Fruit fly (Drosophila melanogaster) whole organism, embryonic: Measurements from ENCODE around the gene CG14929.

Experiments
- Ada2b ChIP-seq: fragments of 200-800 bp; sonication (Bioruptor generic); IDR thresholded peaks from 2 replicates; pipeline ENCODE4 v1.3.6; 2022; ENCODE audit warnings: missing biosample characterization, missing genetic modification characterization
- CG10267 ChIP-seq: fragments of 200-800 bp; sonication (Bioruptor generic); optimal IDR thresholded peaks from 2 replicates; lab custom pipeline; 2018; ENCODE audit warnings: missing biosample characterization, mild to moderate bottlenecking, missing genetic modification characterization, moderate library complexity
- CG10979 ChIP-seq: fragments of 200-800 bp; sonication (Bioruptor generic); optimal IDR thresholded peaks from 2 replicates; lab custom pipeline; 2018; ENCODE audit warnings: missing biosample characterization, mild to moderate bottlenecking, missing genetic modification characterization, moderate library complexity
- CG11398 ChIP-seq: fragments of 200-800 bp; sonication (Bioruptor generic); optimal IDR thresholded peaks from 2 replicates; lab custom pipeline; 2016; ENCODE audit warnings: missing biosample characterization, missing genetic modification characterization
- CG11504 ChIP-seq: fragments of 200-800 bp; sonication (Bioruptor generic); optimal IDR thresholded peaks from 3 replicates; lab custom pipeline; 2019; ENCODE audit warnings: missing biosample characterization, mild to moderate bottlenecking, missing genetic modification characterization, moderate library complexity
- CG12236 ChIP-seq: fragments of 200-800 bp; sonication (Bioruptor generic); optimal IDR thresholded peaks from 2 replicates; lab custom pipeline; 2016; ENCODE audit warnings: missing biosample characterization, missing genetic modification characterization
- CG12391 ChIP-seq: fragments of 200-800 bp; sonication (Bioruptor generic); optimal IDR thresholded peaks from 3 replicates; lab custom pipeline; 2018; ENCODE audit warnings: missing biosample characterization, mild to moderate bottlenecking, missing genetic modification characterization, moderate library complexity
- CG1647 ChIP-seq: fragments of 200-800 bp; sonication (Bioruptor generic); optimal IDR thresholded peaks from 3 replicates; lab custom pipeline; 2016; ENCODE audit warnings: missing biosample characterization, missing genetic modification characterization
- CG17612 ChIP-seq: fragments of 200-800 bp; sonication (Bioruptor generic); IDR thresholded peaks from 2 replicates; pipeline ENCODE4 v1.3.6; 2022; ENCODE audit warnings: missing biosample characterization, missing genetic modification characterization
- CG18262 ChIP-seq: fragments of 200-800 bp; optimal IDR thresholded peaks from 3 replicates; lab custom pipeline; 2019; ENCODE audit warnings: missing biosample characterization, mild to moderate bottlenecking, missing genetic modification characterization, moderate library complexity
- CG18599 ChIP-seq: fragments of 200-800 bp; sonication (Bioruptor generic); optimal IDR thresholded peaks from 3 replicates; lab custom pipeline; 2017; ENCODE audit warnings: missing biosample characterization, missing genetic modification characterization, mild to moderate bottlenecking, moderate library complexity, missing genetic modification reagents
- CG2199 ChIP-seq: fragments of 200-800 bp; sonication (Bioruptor generic); IDR thresholded peaks from 3 replicates; pipeline ENCODE4 v1.3.6; 2022; ENCODE audit warnings: missing biosample characterization, missing genetic modification characterization
- CG2678 ChIP-seq: fragments of 200-800 bp; sonication (Bioruptor generic); optimal IDR thresholded peaks from 3 replicates; lab custom pipeline; 2019; ENCODE audit warnings: missing biosample characterization, mild to moderate bottlenecking, missing genetic modification characterization, moderate library complexity
- CG2889 ChIP-seq: fragments of 200-800 bp; sonication (Bioruptor generic); IDR thresholded peaks from 3 replicates; pipeline ENCODE4 v1.3.6; 2022; ENCODE audit warnings: missing biosample characterization, missing genetic modification characterization
- CG32767 ChIP-seq: fragments of 200-800 bp; sonication (Bioruptor generic); IDR thresholded peaks from 2 replicates; pipeline ENCODE4 v1.3.6; 2022; ENCODE audit warnings: missing biosample characterization, missing genetic modification characterization
- CG33557 ChIP-seq: fragments of 200-800 bp; sonication (Bioruptor generic); optimal IDR thresholded peaks from 2 replicates; lab custom pipeline; 2019; ENCODE audit warnings: missing biosample characterization, mild to moderate bottlenecking, missing genetic modification characterization, moderate library complexity
- CG5953 ChIP-seq: fragments of 200-800 bp; sonication (Bioruptor generic); IDR thresholded peaks from 2 replicates; pipeline ENCODE4 v1.3.6; 2022; ENCODE audit warnings: missing biosample characterization, missing genetic modification characterization
- CG6689 ChIP-seq: fragments of 200-800 bp; sonication (Bioruptor generic); IDR thresholded peaks from 2 replicates; pipeline ENCODE4 v1.3.6; 2022; ENCODE audit warnings: missing biosample characterization, missing genetic modification characterization
- CG7839 ChIP-seq: fragments of 200-800 bp; sonication (Bioruptor generic); optimal IDR thresholded peaks from 3 replicates; lab custom pipeline; 2018; ENCODE audit warnings: missing biosample characterization, mild to moderate bottlenecking, missing genetic modification characterization, moderate library complexity
- CG8924 ChIP-seq: fragments of 200-800 bp; optimal IDR thresholded peaks from 3 replicates; lab custom pipeline; 2019; ENCODE audit warnings: missing biosample characterization, mild to moderate bottlenecking, missing genetic modification characterization, moderate library complexity
- CG9727 ChIP-seq: fragments of 200-800 bp; sonication (Bioruptor generic); optimal IDR thresholded peaks from 3 replicates; lab custom pipeline; 2017; ENCODE audit warnings: missing biosample characterization, mild to moderate bottlenecking, missing genetic modification characterization
- CoRest ChIP-seq: fragments of 200-800 bp; sonication (Bioruptor generic); optimal IDR thresholded peaks from 3 replicates; lab custom pipeline; 2018; ENCODE audit warnings: missing biosample characterization, mild to moderate bottlenecking, missing genetic modification characterization, moderate library complexity
- Ets65A ChIP-seq: fragments of 200-800 bp; sonication (Bioruptor generic); peaks from one replicate; lab custom pipeline; 2016; ENCODE audit warnings: missing biosample characterization, missing genetic modification characterization
- Gug ChIP-seq: fragments of 200-800 bp; sonication (Bioruptor generic); IDR thresholded peaks from 4 replicates; pipeline ENCODE4 v1.3.6; 2022; ENCODE audit warnings: missing biosample characterization, missing genetic modification characterization
- MESR4 ChIP-seq: fragments of 200-800 bp; sonication (Bioruptor generic); optimal IDR thresholded peaks from 2 replicates; lab custom pipeline; 2018; ENCODE audit warnings: missing biosample characterization, mild to moderate bottlenecking, missing genetic modification characterization, moderate library complexity
- Oli ChIP-seq: fragments of 200-800 bp; sonication (Bioruptor generic); optimal IDR thresholded peaks from 2 replicates; lab custom pipeline; 2018; ENCODE audit warnings: missing biosample characterization, mild to moderate bottlenecking, missing genetic modification characterization, moderate library complexity
- Ssrp ChIP-seq: fragments of 200-800 bp; sonication (Bioruptor generic); optimal IDR thresholded peaks from 2 replicates; lab custom pipeline; 2018; ENCODE audit warnings: missing biosample characterization, mild to moderate bottlenecking, missing genetic modification characterization, moderate library complexity
- Stat92E ChIP-seq, 3 experiments: fragments of >200 bp in 2 of 3; fragments of 200-800 bp in 1 of 3; sonication (Bioruptor generic) in 1 of 3; optimal IDR thresholded peaks; 2 replicates each; lab custom pipeline; 2017 to 2019; ENCODE audit warnings: missing biosample characterization in 3 of 3, missing genetic modification characterization in 3 of 3, mild to moderate bottlenecking in 1 of 3, moderate library complexity in 1 of 3
- bsh ChIP-seq, 2 experiments: fragments of 200-800 bp; sonication (Bioruptor generic); optimal IDR thresholded peaks; 2 replicates each; lab custom pipeline; 2017 to 2018; ENCODE audit warnings: mild to moderate bottlenecking in 2 of 2, missing biosample characterization in 2 of 2, missing genetic modification characterization in 2 of 2, moderate library complexity in 1 of 2
- danr ChIP-seq: fragments of 200-800 bp; sonication (Bioruptor generic); IDR thresholded peaks from 2 replicates; pipeline ENCODE4 v1.3.6; 2022; ENCODE audit warnings: missing biosample characterization, missing genetic modification characterization
- dmrt99B ChIP-seq: fragments of 200-800 bp; sonication (Bioruptor generic); optimal IDR thresholded peaks from 2 replicates; lab custom pipeline; 2018; ENCODE audit warnings: missing biosample characterization, mild to moderate bottlenecking, missing genetic modification characterization, moderate library complexity
- gcm ChIP-seq: fragments of 200-800 bp; sonication (Bioruptor generic); optimal IDR thresholded peaks from 2 replicates; lab custom pipeline; 2019; ENCODE audit warnings: missing biosample characterization, mild to moderate bottlenecking, missing genetic modification characterization, moderate library complexity
- grau ChIP-seq: fragments of 200-800 bp; optimal IDR thresholded peaks from 3 replicates; lab custom pipeline; 2019; ENCODE audit warnings: missing biosample characterization, mild to moderate bottlenecking, missing genetic modification characterization, moderate library complexity
- gsb-n ChIP-seq: fragments of 200-800 bp; sonication (Bioruptor generic); optimal IDR thresholded peaks from 3 replicates; lab custom pipeline; 2018; ENCODE audit warnings: missing biosample characterization, mild to moderate bottlenecking, missing genetic modification characterization
- kni ChIP-seq: fragments of 200-800 bp; sonication (Bioruptor generic); optimal IDR thresholded peaks from 3 replicates; lab custom pipeline; 2017; ENCODE audit warnings: mild to moderate bottlenecking, missing biosample characterization, missing genetic modification reagents, missing genetic modification characterization
- lola ChIP-seq, 3 experiments: fragments of >200 bp in 2 of 3; fragments of 200-800 bp in 1 of 3; sonication (Bioruptor generic) in 1 of 3; optimal IDR thresholded peaks; 2 replicates each; lab custom pipeline; 2017 to 2019; ENCODE audit warnings: missing biosample characterization in 3 of 3, missing genetic modification characterization in 3 of 3, mild to moderate bottlenecking in 1 of 3, moderate library complexity in 1 of 3
- nmo ChIP-seq: fragments of 200-800 bp; sonication (Bioruptor generic); optimal IDR thresholded peaks from 2 replicates; lab custom pipeline; 2018; ENCODE audit warnings: missing biosample characterization, mild to moderate bottlenecking, missing genetic modification characterization, moderate library complexity
- oc ChIP-seq: fragments of 200-800 bp; sonication (Bioruptor generic); optimal IDR thresholded peaks from 2 replicates; lab custom pipeline; 2018; ENCODE audit warnings: missing biosample characterization, mild to moderate bottlenecking, missing genetic modification characterization, moderate library complexity
- onecut ChIP-seq: fragments of 200-800 bp; sonication (Bioruptor generic); IDR thresholded peaks from 2 replicates; pipeline ENCODE4 v1.3.6; 2022; ENCODE audit warnings: missing biosample characterization, missing genetic modification characterization
- pho ChIP-seq: fragments of 200-800 bp; sonication (Bioruptor generic); optimal IDR thresholded peaks from 2 replicates; lab custom pipeline; 2016; ENCODE audit warnings: missing biosample characterization, missing genetic modification characterization
- prd ChIP-seq, 3 experiments: fragments of >200 bp in 2 of 3; fragments of 200-800 bp in 1 of 3; sonication (Bioruptor generic) in 1 of 3; optimal IDR thresholded peaks in 2 of 3; IDR thresholded peaks in 1 of 3; 2 replicates in 2 of 3; 3 replicates in 1 of 3; pipeline versions ENCODE4 v1.3.6 to Lab custom; 2017 to 2022; ENCODE audit warnings: missing biosample characterization in 1 of 3, missing genetic modification characterization in 1 of 3
- trh ChIP-seq: fragments of 200-800 bp; sonication (Bioruptor generic); optimal IDR thresholded peaks from 2 replicates; lab custom pipeline; 2016; ENCODE audit warnings: missing biosample characterization, missing genetic modification characterization
- tup ChIP-seq: fragments of 200-800 bp; sonication (Bioruptor generic); optimal IDR thresholded peaks from 2 replicates; lab custom pipeline; 2016; ENCODE audit warnings: missing biosample characterization, mild to moderate bottlenecking, missing genetic modification characterization, moderate library complexity

Gene CG14929

DNA sequence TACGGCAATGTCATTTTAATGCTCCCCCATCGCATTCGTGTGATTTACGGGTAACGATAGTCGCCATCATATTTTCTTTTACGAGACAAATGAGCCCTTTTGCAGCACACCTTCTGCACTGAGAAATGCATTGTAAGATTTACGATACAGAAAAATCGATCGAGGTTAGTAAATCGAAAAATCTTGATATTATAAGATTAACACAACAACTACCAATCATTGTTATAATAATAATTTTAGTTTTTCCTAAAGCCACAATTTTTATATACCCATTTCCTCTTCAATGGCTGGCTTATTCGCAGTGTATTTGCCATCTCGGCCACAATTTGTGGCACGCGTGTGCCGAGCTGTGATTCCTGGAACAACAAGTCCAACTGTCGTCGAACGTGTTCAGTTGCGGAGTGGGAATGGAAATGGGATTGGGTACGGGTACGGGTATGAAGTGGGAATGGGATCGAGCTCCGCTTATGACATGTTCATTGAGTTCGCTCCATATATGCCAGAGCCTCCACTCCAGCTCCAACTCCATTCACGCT, 47.6 kb upstream of the CG14929 start (continued):
- TF ChIP-seq MESR4 (no peak), Ets65A (GFP tag; lab: Kevin White, UChicago) (peak; percentile 74), CG9727 (peak; percentile 49), CG11504 (tag; lab: Kevin White, UChicago) (peak; percentile 42), CG2889 (GFP tag; lab: Robert Waterston, UW) (no peak), CG32767 (0 out of 2 replicates have a peak, but pooled peaks have one; percentile 9), pho (GFP tag; lab: Kevin White, UChicago) (no peak), CG10979 (tag; lab: Kevin White, UChicago) (peak; percentile 53), CG7839 (tag; lab: Kevin White, UChicago) (peak; percentile 15), Gug (0 out of 4 replicates have a peak, but pooled peaks have one; percentile 18), CG18262 (tag; lab: Kevin White, UChicago) (peak; percentile 53), gcm (GFP tag; lab: Kevin White, UChicago) (no peak), CoRest (tag; lab: Kevin White, UChicago) (peak; percentile 9), CG10267 (tag; lab: Kevin White, UChicago) (peak; percentile 15), dmrt99B (tag; lab: Kevin White, UChicago) (peak; percentile 19), kni (peak; percentile 67), CG11398 (GFP tag; lab: Kevin White, UChicago) (no peak), prd (optimal IDR thresholded peaks at IDR 0.05; lab: Kevin White, UChicago) (no peak), prd (GFP tag; IDR thresholded peaks at IDR 0.05; lab: Robert Waterston, UW) (peak; percentile 49; the same call in 1 of the 3 replicates), oc (tag; lab: Kevin White, UChicago) (no peak), Ada2b (GFP tag; lab: Robert Waterston, UW) (no peak), CG18599 (GFP tag; lab: Kevin White, UChicago) (no peak), onecut (0 out of 2 replicates have a peak, but pooled peaks have one; percentile 7), CG2678 (peak; percentile 33), grau (tag; lab: Kevin White, UChicago) (no peak), bsh (GFP tag; optimal IDR thresholded peaks at IDR 0.05; lab: Kevin White, UChicago) (peak in 1 of 2 experiments; percentile 51), nmo (peak; percentile 39), gsb-n (tag; lab: Kevin White, UChicago) (peak; percentile 12), CG12391 (tag; lab: Kevin White, UChicago) (peak; percentile 7), CG8924 (tag; lab: Kevin White, UChicago) (peak; percentile 15), CG6689 (GFP tag; lab: Robert Waterston, UW) (0 out of 2 replicates have a peak, but pooled peaks have one; percentile 22), Oli (tag; lab: Kevin White, UChicago) (peak; percentile 11)

DNA sequence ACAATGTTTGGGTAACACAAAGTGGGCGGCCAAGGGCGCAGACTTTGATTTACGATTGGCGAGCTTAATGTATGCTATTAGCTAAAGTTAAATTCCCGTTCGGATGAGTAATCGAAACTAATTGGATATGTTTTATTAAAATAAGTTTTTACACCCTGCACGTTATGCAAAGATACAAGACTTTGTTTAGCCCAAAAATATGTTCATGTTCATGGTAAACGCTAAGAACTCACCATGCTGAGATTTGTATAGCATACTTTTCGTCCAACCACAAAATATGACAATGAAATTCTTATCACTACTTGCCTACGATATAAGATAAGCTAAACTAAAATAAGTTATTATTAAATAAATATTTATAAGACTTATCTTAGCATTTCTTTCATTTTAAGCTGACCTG, 44.7 kb upstream of the CG14929 start:
- peak in 1 of 3 experiments; percentile 13 for TF ChIP-seq lola (GFP tag; optimal IDR thresholded peaks at IDR 0.05; lab: Kevin White, UChicago)
- TF ChIP-seq tup (GFP tag; lab: Kevin White, UChicago), result no peak
- peak in 1 of 3 experiments; percentile 36 for TF ChIP-seq Stat92E (GFP tag; optimal IDR thresholded peaks at IDR 0.05; lab: Kevin White, UChicago)
- no peak for TF ChIP-seq danr (GFP tag; lab: Robert Waterston, UW)
- TF ChIP-seq CG1647 (GFP tag; lab: Kevin White, UChicago), result no peak
- TF ChIP-seq CG17612, result 0 out of 2 replicates have a peak, but pooled peaks have one; percentile 20
- TF ChIP-seq trh, result no peak
- no peak for TF ChIP-seq CG5953
- TF ChIP-seq Ssrp (tag; lab: Kevin White, UChicago), result no peak
- TF ChIP-seq CG33557 (GFP tag; lab: Kevin White, UChicago), result no peak
- 0 out of 3 replicates have a peak, but pooled peaks have one; percentile 26 for TF ChIP-seq CG2199
- no peak for TF ChIP-seq CG12236 (GFP tag; lab: Kevin White, UChicago)
